Fruit fly (Drosophila melanogaster): ENCODE data around the gene Acox3.

The Acox3 gene

DNA sequence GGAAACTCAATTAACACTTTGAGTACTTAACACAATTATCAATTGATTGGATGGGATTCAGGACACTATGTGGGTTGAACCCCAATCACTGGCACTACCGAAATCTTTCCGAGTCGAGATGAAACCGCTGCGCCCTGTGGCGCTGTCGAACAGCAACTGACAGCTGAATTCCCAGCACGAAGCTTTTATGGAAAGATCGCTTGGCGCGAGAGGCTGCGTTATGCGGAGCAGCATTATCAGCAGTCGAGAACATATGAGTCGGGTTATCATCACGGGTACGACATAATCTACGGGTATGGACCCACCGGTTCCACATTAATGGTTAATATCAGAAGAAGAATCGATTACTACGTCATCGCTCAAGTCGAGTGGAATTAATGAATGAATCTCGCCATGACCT lies 25.1 kb downstream of the Acox3 start, which contains the start of gene Tig:
TSS of gene Tig (minus strand) at position 163 of the 400 bp plus-strand sequence.
- TF ChIP-seq CTCF (optimal IDR thresholded peaks at IDR 0.05) = no peak
- TF ChIP-seq CG8478 (optimal IDR thresholded peaks at IDR 0.05) = no peak

DNA sequence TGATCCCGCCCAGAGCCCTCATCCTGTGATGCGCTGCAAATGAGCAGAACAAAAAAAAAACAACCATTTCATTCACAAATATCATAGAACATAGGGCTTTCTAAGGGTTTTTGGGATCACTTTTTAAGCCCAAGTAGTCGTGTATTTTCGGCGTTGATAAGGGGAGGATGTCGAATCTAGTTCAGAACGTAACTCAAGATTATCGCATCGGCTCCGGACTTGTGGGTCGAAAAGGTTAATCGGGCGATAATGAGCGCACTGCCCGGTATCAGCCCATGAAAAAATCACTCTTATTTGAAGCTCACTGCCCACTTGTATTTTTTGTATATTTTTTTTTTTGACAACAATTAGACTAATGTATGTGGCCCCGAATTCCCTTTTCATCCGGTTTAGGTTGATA lies 25.7 kb downstream of the Acox3 start:
- TF ChIP-seq CG8478 (optimal IDR thresholded peaks at IDR 0.05) = no peak
- TF ChIP-seq CTCF (optimal IDR thresholded peaks at IDR 0.05) = no peak

DNA sequence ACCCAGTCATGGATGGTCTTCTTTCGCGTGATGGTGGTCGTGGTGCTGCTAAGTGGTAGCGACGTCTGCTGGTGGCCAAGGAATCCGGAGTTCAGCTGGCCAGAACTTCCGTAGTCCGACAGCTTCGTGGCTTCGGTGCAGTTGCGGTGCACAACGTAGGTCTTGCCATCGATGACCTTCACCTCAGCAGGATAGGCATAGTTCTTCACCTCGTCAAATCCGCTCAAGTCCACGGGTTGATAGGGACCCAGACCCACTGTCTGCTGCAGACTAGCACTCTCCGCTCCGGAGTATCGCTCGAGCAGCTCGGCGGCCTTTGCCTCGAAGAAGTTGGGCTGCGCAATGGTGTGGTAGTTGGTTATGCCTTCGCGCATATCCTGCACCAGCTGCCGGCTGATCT lies 26.7 kb downstream of the Acox3 start:
- no peak for TF ChIP-seq CG8478 (optimal IDR thresholded peaks at IDR 0.05)

DNA sequence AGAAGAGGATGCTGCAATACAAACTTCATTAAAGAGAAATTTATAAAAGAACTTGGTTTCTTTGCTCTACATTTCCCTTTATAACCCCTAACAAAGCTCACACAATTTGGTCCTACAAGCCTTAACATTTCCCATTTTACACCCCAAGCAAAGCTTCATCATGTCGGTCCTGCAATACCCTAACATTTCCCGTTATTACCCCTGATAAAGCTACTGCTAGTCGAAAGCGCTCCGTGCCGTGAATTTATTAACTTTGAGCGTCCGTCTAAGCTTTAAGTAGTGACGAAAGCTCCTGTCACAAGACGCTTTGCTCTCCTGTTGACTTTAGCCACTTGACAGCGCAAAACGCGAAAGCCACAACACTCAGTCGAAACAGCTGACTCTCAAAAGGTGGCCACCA lies 36.2 kb downstream of the Acox3 start, which contains the start of gene CG13982:
TSS of gene CG13982 (plus strand) at position 363 of the 400 bp plus-strand sequence.
- TF ChIP-seq CTCF (optimal IDR thresholded peaks at IDR 0.05) (no peak), CG8478 (optimal IDR thresholded peaks at IDR 0.05) (no peak)

DNA sequence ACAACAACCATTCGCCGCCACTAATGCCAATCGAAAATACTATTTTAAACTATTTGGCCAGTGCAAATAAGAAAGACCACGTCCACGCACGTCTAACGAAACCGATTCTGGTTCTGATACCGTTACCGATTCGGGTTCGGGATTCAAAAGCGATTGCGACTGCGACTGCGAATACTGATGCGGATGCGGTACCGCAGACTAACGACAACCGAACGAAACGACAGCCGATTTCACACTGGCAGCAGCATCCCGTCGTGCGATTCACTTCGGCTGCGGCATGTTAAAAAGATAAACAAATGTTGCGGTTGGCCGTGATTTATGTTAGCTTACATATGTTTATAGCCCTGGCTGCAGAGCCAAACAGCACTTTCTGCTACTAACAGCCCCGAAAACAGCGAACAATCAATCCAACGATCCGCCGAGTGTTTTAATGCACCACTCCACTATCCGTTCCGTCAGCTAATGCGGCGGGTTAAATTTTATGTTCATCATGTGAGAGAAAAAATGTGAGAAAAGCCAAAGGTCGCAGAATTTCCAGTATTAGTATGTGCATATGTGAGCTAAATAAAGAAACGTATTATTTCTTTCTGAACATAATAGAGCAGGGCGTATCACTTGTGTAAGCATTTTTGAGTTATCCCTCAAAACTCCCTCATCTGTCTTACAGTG lies 37.0 kb downstream of the Acox3 start, which contains the start of gene DIP-epsilon:
TSS of gene DIP-epsilon (minus strand) at position 238 of the 669 bp plus-strand sequence.
- no peak for TF ChIP-seq CG8478 (optimal IDR thresholded peaks at IDR 0.05)

DNA sequence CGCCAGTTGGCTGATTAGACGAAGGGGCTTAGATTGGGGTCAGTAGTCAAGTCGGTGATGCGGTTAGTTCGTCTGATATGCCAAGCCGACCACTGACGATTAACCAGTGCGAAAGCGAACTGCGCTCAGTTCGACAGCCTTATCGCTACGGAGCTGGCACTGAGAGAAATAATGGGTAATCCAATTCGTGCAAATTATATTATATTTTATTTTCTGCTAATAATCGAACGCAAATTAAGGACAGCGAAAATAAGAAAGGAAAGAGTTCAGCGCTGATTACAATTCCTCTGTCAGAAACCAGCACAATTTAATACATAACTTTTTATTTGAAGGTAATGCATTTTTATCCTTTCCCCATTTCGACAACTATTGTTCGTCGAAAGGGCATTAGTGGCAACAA lies 51.1 kb downstream of the Acox3 start, which contains the start of gene CG42369:
TSS of gene CG42369 (minus strand) at position 101 of the 400 bp plus-strand sequence.
- no peak for TF ChIP-seq CTCF (optimal IDR thresholded peaks at IDR 0.05)
- TF ChIP-seq CG8478 (optimal IDR thresholded peaks at IDR 0.05) = no peak

DNA sequence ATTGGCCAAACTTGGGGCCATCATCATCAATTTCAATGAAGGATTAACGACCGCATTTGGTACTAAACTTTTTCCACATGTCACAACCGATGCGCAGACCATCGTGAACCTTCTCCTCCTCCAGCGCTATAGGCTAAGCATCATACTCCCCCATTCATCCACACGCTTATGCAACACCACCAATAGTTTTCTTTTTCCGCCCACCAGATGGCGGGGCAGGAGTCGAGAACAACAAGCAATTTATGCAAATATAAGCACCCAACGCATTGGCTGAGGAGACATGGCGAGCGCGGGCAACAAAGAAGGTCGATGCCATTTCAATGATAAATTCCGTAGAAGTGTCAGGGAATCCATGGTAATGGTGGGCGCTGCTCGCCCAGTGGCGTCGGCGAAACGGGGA lies 56.7 kb downstream of the Acox3 start:
- TF ChIP-seq CTCF (optimal IDR thresholded peaks at IDR 0.05) (peak; percentile 52 to 56), CG8478 (optimal IDR thresholded peaks at IDR 0.05) (no peak)

DNA sequence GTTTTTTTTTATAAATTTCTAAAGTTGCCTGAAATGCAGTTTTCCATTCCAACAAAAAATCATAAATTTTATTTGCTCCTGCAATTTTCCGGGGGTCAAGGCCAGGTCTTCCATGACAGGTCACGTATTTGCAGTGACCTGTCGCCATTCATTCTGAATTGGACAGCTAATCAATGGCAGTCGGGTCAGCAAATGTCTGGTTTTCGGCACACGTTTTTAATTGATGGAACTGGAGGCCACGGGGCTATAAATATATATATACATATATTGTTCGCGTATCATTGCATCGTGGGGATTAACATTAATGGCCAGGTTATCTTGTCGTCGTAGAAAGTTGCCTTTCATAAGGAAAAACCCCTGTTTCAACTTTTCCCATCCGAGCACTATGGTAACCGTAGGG lies 61.1 kb downstream of the Acox3 start:
- TF ChIP-seq CTCF (optimal IDR thresholded peaks at IDR 0.05) = no peak
- TF ChIP-seq CG8478 (optimal IDR thresholded peaks at IDR 0.05) = no peak

DNA sequence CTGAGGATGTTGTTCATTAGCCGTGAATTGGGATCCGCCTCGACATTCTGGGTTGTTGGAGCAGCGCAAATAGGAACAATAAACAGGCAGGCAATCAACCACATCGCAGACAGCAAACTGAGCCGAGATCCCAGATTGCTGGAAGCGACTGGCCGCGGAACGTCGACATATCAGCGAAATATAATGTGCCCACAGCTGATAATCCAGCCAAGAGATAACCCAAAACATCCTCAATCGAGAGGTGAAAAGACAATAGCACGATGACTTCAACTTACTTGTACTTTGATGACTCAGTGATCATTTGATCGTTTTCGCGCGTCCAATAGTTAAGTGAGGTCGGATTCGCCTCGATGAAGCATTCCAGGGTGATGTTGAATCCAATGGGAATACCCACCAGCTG lies 62.8 kb downstream of the Acox3 start, which contains the start of gene Nepl6:
TSS of gene Nepl6 (minus strand) at position 104 of the 400 bp plus-strand sequence.
- TF ChIP-seq CG8478 (optimal IDR thresholded peaks at IDR 0.05) (no peak), CTCF (optimal IDR thresholded peaks at IDR 0.05) (no peak)

DNA sequence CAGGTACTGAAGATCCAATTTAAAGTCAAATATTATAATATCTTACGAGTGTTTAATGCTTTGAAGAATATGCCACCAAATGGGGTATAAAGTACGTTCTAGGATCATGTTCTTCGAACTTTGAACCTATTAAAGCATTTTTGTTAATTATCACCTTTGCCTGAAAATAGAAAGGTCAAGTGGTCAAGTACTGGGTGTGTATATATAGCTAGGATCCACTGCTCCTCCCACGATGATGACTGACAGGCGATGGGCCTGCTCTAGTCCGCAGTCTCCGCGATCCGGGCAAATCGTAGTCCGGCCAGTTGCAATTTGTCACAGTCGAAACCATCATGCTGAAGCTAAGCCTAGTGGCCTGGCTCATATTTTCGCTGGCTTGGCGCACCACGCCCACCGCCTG lies 67.2 kb downstream of the Acox3 start, which contains the start of gene Nepl5:
TSS of gene Nepl5 (plus strand) at position 301 of the 400 bp plus-strand sequence.
- TF ChIP-seq CTCF (optimal IDR thresholded peaks at IDR 0.05) (no peak), CG8478 (optimal IDR thresholded peaks at IDR 0.05) (no peak)

DNA sequence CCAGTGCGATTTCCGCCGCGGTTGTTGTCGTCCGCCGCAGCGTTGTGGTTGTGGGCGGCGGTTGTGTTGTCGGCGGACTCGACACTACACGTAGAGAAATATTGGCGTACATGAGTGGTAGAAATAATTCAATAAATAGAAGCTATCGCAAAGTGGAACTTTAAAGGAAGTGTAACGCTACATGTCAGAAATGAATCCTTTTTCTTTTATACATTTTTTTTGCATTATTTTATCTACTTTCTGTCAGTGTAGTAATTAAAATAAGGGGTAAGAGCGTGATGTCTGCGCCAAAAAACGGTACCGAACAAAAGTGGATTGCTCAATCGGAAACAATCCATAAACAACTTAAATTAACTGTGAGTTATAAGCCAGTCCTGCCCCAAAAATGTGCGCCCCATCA lies 69.0 kb downstream of the Acox3 start:
- TF ChIP-seq CTCF (optimal IDR thresholded peaks at IDR 0.05) = no peak
